Fruit fly (Drosophila melanogaster): ENCODE results near the gene Cp110.

The Cp110 gene

dm6 chrX:22499557-22499956, 17.7 kb downstream of the Cp110 start:
- TF ChIP-seq CG10348 (GFP tag; IDR thresholded peaks at IDR 0.05) (no peak), gl (tag; optimal IDR thresholded peaks at IDR 0.05) (no peak), fd96Ca (GFP tag; IDR thresholded peaks at IDR 0.05) (no peak), CG9948 (tag; optimal IDR thresholded peaks at IDR 0.05) (no peak), CG12605 (GFP tag; IDR thresholded peaks at IDR 0.05) (no peak), Pif1B (GFP tag; optimal IDR thresholded peaks at IDR 0.05) (no peak), EcR (GFP tag; optimal IDR thresholded peaks at IDR 0.05) (no peak), rn (GFP tag; IDR thresholded peaks at IDR 0.05) (no peak)

- TF ChIP-seq CG34367 (tag; optimal IDR thresholded peaks at IDR 0.05) (no peak), CG8159 (tag; optimal IDR thresholded peaks at IDR 0.05) (no peak), CG14655 (GFP tag; optimal IDR thresholded peaks at IDR 0.05) (no peak), Pif1B (GFP tag; optimal IDR thresholded peaks at IDR 0.05) (no peak), CG13204 (GFP tag; optimal IDR thresholded peaks at IDR 0.05) (no peak), CG12605 (GFP tag; IDR thresholded peaks at IDR 0.05) (no peak), Snoo (tag; optimal IDR thresholded peaks at IDR 0.05) (no peak), CG17806 (tag; optimal IDR thresholded peaks at IDR 0.05) (no peak), CG15710 (tag; optimal IDR thresholded peaks at IDR 0.05) (no peak), gl (tag; optimal IDR thresholded peaks at IDR 0.05) (no peak), CG10348 (GFP tag; IDR thresholded peaks at IDR 0.05) (no peak), EcR (GFP tag; optimal IDR thresholded peaks at IDR 0.05) (no peak), D1 (tag; optimal IDR thresholded peaks at IDR 0.05) (no peak)
Observed at dm6 chrX:22502225-22502624, 20.3 kb downstream of the Cp110 start.

dm6 chrX:22509085-22509484, 27.2 kb downstream of the Cp110 start:
- TF ChIP-seq CG4496 (GFP tag; IDR thresholded peaks at IDR 0.05) = 0 out of 3 replicates have a peak, but pooled peaks have one; percentile 51
- TF ChIP-seq CG13204 (GFP tag; optimal IDR thresholded peaks at IDR 0.05) = no peak
- no peak for TF ChIP-seq CG17806 (tag; optimal IDR thresholded peaks at IDR 0.05)
- 0 out of 2 replicates have a peak, but pooled peaks have one; percentile 37 for TF ChIP-seq CG10348 (GFP tag; IDR thresholded peaks at IDR 0.05)
- TF ChIP-seq CG8159 (tag; optimal IDR thresholded peaks at IDR 0.05) = no peak
- peak; percentile 3 for TF ChIP-seq Pif1B (GFP tag; optimal IDR thresholded peaks at IDR 0.05)
- TF ChIP-seq Pif1A (GFP tag; optimal IDR thresholded peaks at IDR 0.05) = peak; percentile 18
- TF ChIP-seq EcR (GFP tag; optimal IDR thresholded peaks at IDR 0.05) = no peak
- no peak for TF ChIP-seq Ets98B (GFP tag; IDR thresholded peaks at IDR 0.05)
- peak; percentile 53 for TF ChIP-seq CG14655 (GFP tag; optimal IDR thresholded peaks at IDR 0.05)

dm6 chrX:22510776-22511175, 28.9 kb downstream of the Cp110 start:
- TF ChIP-seq Ets98B (GFP tag; IDR thresholded peaks at IDR 0.05) = no peak
- TF ChIP-seq CG8159 (tag; optimal IDR thresholded peaks at IDR 0.05) = no peak
- no peak for TF ChIP-seq CG15710 (tag; optimal IDR thresholded peaks at IDR 0.05)
- TF ChIP-seq CG10348 (GFP tag; IDR thresholded peaks at IDR 0.05) = no peak
- TF ChIP-seq CG12605 (GFP tag; IDR thresholded peaks at IDR 0.05) = no peak
- no peak for TF ChIP-seq Snoo (tag; optimal IDR thresholded peaks at IDR 0.05)

- TF ChIP-seq CG13204 (GFP tag; optimal IDR thresholded peaks at IDR 0.05) (no peak), Ets98B (GFP tag; IDR thresholded peaks at IDR 0.05) (no peak), CG32121 (GFP tag; IDR thresholded peaks at IDR 0.05) (no peak), CG12605 (GFP tag; IDR thresholded peaks at IDR 0.05) (no peak), CG9948 (tag; optimal IDR thresholded peaks at IDR 0.05) (no peak), gl (tag; optimal IDR thresholded peaks at IDR 0.05) (no peak)
Observed at dm6 chrX:22512071-22512470, 30.2 kb downstream of the Cp110 start.

- TF ChIP-seq CG12605 (GFP tag; IDR thresholded peaks at IDR 0.05) (no peak), CG34367 (tag; optimal IDR thresholded peaks at IDR 0.05) (no peak), CG32121 (GFP tag; IDR thresholded peaks at IDR 0.05) (no peak), CG17806 (tag; optimal IDR thresholded peaks at IDR 0.05) (no peak), CG8301 (tag; optimal IDR thresholded peaks at IDR 0.05) (no peak), gl (tag; optimal IDR thresholded peaks at IDR 0.05) (no peak), Ets98B (GFP tag; IDR thresholded peaks at IDR 0.05) (peak; percentile 24; the same call in 1 of the 2 replicates), CG4496 (GFP tag; IDR thresholded peaks at IDR 0.05) (0 out of 3 replicates have a peak, but pooled peaks have one; percentile 17)
Observed at dm6 chrX:22514948-22515347, 33.1 kb downstream of the Cp110 start, which contains the start of gene CG17600. Gene CG17600 (plus strand): TSS chrX:22515197.

- TF ChIP-seq Ets98B (GFP tag; IDR thresholded peaks at IDR 0.05) (no peak), CG4496 (GFP tag; IDR thresholded peaks at IDR 0.05) (no peak), CG17806 (tag; optimal IDR thresholded peaks at IDR 0.05) (no peak), CG9948 (tag; optimal IDR thresholded peaks at IDR 0.05) (no peak), CG8301 (tag; optimal IDR thresholded peaks at IDR 0.05) (no peak), Pif1A (GFP tag; optimal IDR thresholded peaks at IDR 0.05) (no peak), Pif1B (GFP tag; optimal IDR thresholded peaks at IDR 0.05) (no peak), CG34367 (tag; optimal IDR thresholded peaks at IDR 0.05) (no peak), CG32121 (GFP tag; IDR thresholded peaks at IDR 0.05) (no peak), Snoo (tag; optimal IDR thresholded peaks at IDR 0.05) (no peak), CG8159 (tag; optimal IDR thresholded peaks at IDR 0.05) (no peak), gl (tag; optimal IDR thresholded peaks at IDR 0.05) (no peak), CG10348 (GFP tag; IDR thresholded peaks at IDR 0.05) (no peak), D1 (tag; optimal IDR thresholded peaks at IDR 0.05) (no peak), fd96Ca (GFP tag; IDR thresholded peaks at IDR 0.05) (no peak), rn (GFP tag; IDR thresholded peaks at IDR 0.05) (no peak), CG13204 (GFP tag; optimal IDR thresholded peaks at IDR 0.05) (no peak)
Observed at dm6 chrX:22527210-22527609, 45.3 kb downstream of the Cp110 start.
